Worm (Caenorhabditis elegans): ENCODE measurements around the gene C43F9.5.

Gene C43F9.5

ce11 chrIV:10565282-10565681 is 25.3 kb downstream of the C43F9.5 start:
- TF ChIP-seq ztf-11 (tag; optimal IDR thresholded peaks at IDR 0.05) (no peak), ces-1 (GFP tag; optimal IDR thresholded peaks at IDR 0.05) (peak; percentile 67)

ce11 chrIV:10564613-10565012 is 25.9 kb downstream of the C43F9.5 start:
- TF ChIP-seq snpc-4 (tag; optimal IDR thresholded peaks at IDR 0.05): no peak
- TF ChIP-seq mab-5 (tag; optimal IDR thresholded peaks at IDR 0.05): no peak
- TF ChIP-seq tbx-8 (GFP tag; optimal IDR thresholded peaks at IDR 0.05): no peak
- no peak for TF ChIP-seq lin-32 (GFP tag; optimal IDR thresholded peaks at IDR 0.05)
- TF ChIP-seq mls-2 (tag; optimal IDR thresholded peaks at IDR 0.05): no peak
- TF ChIP-seq elt-3 (tag; optimal IDR thresholded peaks at IDR 0.05): no peak
- TF ChIP-seq ceh-83 (GFP tag; optimal IDR thresholded peaks at IDR 0.05): no peak
- no peak for TF ChIP-seq mep-1 (tag; optimal IDR thresholded peaks at IDR 0.05)
- no peak for TF ChIP-seq sptf-1 (tag; optimal IDR thresholded peaks at IDR 0.05)

- TF ChIP-seq bed-3 (GFP tag; optimal IDR thresholded peaks at IDR 0.05) (no peak), lin-13 (tag; optimal IDR thresholded peaks at IDR 0.05) (no peak), mab-5 (tag; optimal IDR thresholded peaks at IDR 0.05) (no peak), ceh-43 (GFP tag; optimal IDR thresholded peaks at IDR 0.05) (no peak), nhr-76 (tag; optimal IDR thresholded peaks at IDR 0.05) (no peak), nhr-12 (tag; optimal IDR thresholded peaks at IDR 0.05) (no peak), hlh-1 (tag; optimal IDR thresholded peaks at IDR 0.05) (no peak), nhr-237 (tag; optimal IDR thresholded peaks at IDR 0.05) (no peak), mep-1 (tag; optimal IDR thresholded peaks at IDR 0.05) (no peak), blmp-1 (tag; optimal IDR thresholded peaks at IDR 0.05) (no peak), ces-1 (GFP tag; optimal IDR thresholded peaks at IDR 0.05) (no peak), unc-39 (tag; optimal IDR thresholded peaks at IDR 0.05) (no peak), mls-2 (tag; optimal IDR thresholded peaks at IDR 0.05) (no peak), lsy-2 (tag; optimal IDR thresholded peaks at IDR 0.05) (no peak), sem-2 (GFP tag; optimal IDR thresholded peaks at IDR 0.05) (no peak)
Measured at ce11 chrIV:10561605-10562004, 28.9 kb downstream of the C43F9.5 start, which contains the start of gene him-8. TSS of gene him-8 (plus strand) at chrIV:10561905.

- no peak for TF ChIP-seq elt-1 (tag; optimal IDR thresholded peaks at IDR 0.05; ENCODE audit: borderline replicate concordance, insufficient read depth)
- TF ChIP-seq blmp-1 (tag; optimal IDR thresholded peaks at IDR 0.05): no peak
- no peak for TF ChIP-seq lsy-2 (tag; optimal IDR thresholded peaks at IDR 0.05)
- no peak for TF ChIP-seq snpc-4 (tag; optimal IDR thresholded peaks at IDR 0.05)
- no peak for TF ChIP-seq ceh-83 (GFP tag; optimal IDR thresholded peaks at IDR 0.05)
- TF ChIP-seq mab-5 (tag; optimal IDR thresholded peaks at IDR 0.05): no peak
- TF ChIP-seq sem-2 (GFP tag; optimal IDR thresholded peaks at IDR 0.05): no peak
- no peak for TF ChIP-seq mls-2 (tag; optimal IDR thresholded peaks at IDR 0.05)
- no peak for TF ChIP-seq drap-1 (GFP tag; optimal IDR thresholded peaks at IDR 0.05)
- TF ChIP-seq hlh-1 (tag; optimal IDR thresholded peaks at IDR 0.05): no peak
Measured at ce11 chrIV:10558415-10558814, 32.1 kb downstream of the C43F9.5 start, which contains the start of gene zim-3. TSS of gene zim-3 (plus strand) at chrIV:10558715.

- TF ChIP-seq hlh-1 (tag; optimal IDR thresholded peaks at IDR 0.05) (no peak), nhr-2 (tag; optimal IDR thresholded peaks at IDR 0.05) (no peak), pha-4 (tag; optimal IDR thresholded peaks at IDR 0.05) (no peak), mep-1 (tag; optimal IDR thresholded peaks at IDR 0.05) (no peak), ztf-11 (tag; optimal IDR thresholded peaks at IDR 0.05) (no peak), elt-1 (tag; optimal IDR thresholded peaks at IDR 0.05; ENCODE audit: borderline replicate concordance, insufficient read depth) (no peak), flh-1 (GFP tag; optimal IDR thresholded peaks at IDR 0.05) (no peak), lin-13 (tag; optimal IDR thresholded peaks at IDR 0.05) (no peak), snpc-4 (tag; optimal IDR thresholded peaks at IDR 0.05) (no peak), sptf-1 (tag; optimal IDR thresholded peaks at IDR 0.05) (no peak), unc-120 (tag; optimal IDR thresholded peaks at IDR 0.05; ENCODE audit: poor library complexity, severe bottlenecking) (no peak), sem-2 (GFP tag; optimal IDR thresholded peaks at IDR 0.05) (no peak), cnd-1 (tag; optimal IDR thresholded peaks at IDR 0.05) (no peak)
Measured at ce11 chrIV:10554947-10555346, 35.6 kb downstream of the C43F9.5 start, which contains the start of gene zim-2. TSS of gene zim-2 (plus strand) at chrIV:10555247.

ce11 chrIV:10546589-10547136 is 43.9 kb downstream of the C43F9.5 start, which contains the start of gene zim-1:
TSS of gene zim-1 (plus strand) at chrIV:10547086.
- TF ChIP-seq drap-1 (GFP tag; optimal IDR thresholded peaks at IDR 0.05) (no peak), bed-3 (GFP tag; optimal IDR thresholded peaks at IDR 0.05) (no peak), mls-2 (tag; optimal IDR thresholded peaks at IDR 0.05) (no peak), lin-32 (GFP tag; optimal IDR thresholded peaks at IDR 0.05) (no peak), lsy-2 (tag; optimal IDR thresholded peaks at IDR 0.05) (no peak), zip-8 (tag; optimal IDR thresholded peaks at IDR 0.05) (no peak), ces-1 (GFP tag; optimal IDR thresholded peaks at IDR 0.05) (no peak), mep-1 (tag; optimal IDR thresholded peaks at IDR 0.05) (no peak), lin-13 (tag; optimal IDR thresholded peaks at IDR 0.05) (no peak), unc-120 (tag; optimal IDR thresholded peaks at IDR 0.05; ENCODE audit: poor library complexity, severe bottlenecking) (no peak), unc-62 (GFP tag; optimal IDR thresholded peaks at IDR 0.05) (no peak), ham-2 (GFP tag; optimal IDR thresholded peaks at IDR 0.05) (no peak), pha-4 (tag; optimal IDR thresholded peaks at IDR 0.05) (no peak), elt-3 (tag; optimal IDR thresholded peaks at IDR 0.05) (no peak)
